Fruit fly (Drosophila melanogaster) whole organism, embryonic: ENCODE measurements around the gene dbo.
A peak's percentile ranks its signal among the peaks of the same experiment; 100 is the strongest.

Source experiments
- Bgb ChIP-seq: fragments of 200-800 bp; sonication (Bioruptor generic); IDR thresholded peaks from 2 replicates; pipeline ENCODE4 v1.3.6; 2022; ENCODE audit warnings: missing biosample characterization, missing genetic modification characterization; ENCODE audit not compliant: partially characterized antibody
- Bteb2 ChIP-seq: fragments of 200-800 bp; sonication (Bioruptor generic); optimal IDR thresholded peaks from 2 replicates; lab custom pipeline; 2016; ENCODE audit warnings: missing biosample characterization, missing genetic modification characterization
- CG1024 ChIP-seq: fragments of 200-800 bp; sonication (Bioruptor generic); IDR thresholded peaks from 2 replicates; pipeline ENCODE4 v1.3.6; 2022; ENCODE audit warnings: missing biosample characterization, missing genetic modification characterization
- CG10321 ChIP-seq: fragments of 200-800 bp; sonication (Bioruptor generic); IDR thresholded peaks from 2 replicates; pipeline ENCODE4 v1.3.6; 2022; ENCODE audit warnings: missing biosample characterization, missing genetic modification characterization
- CG10462 ChIP-seq: fragments of 200-800 bp; sonication (Bioruptor generic); optimal IDR thresholded peaks from 2 replicates; lab custom pipeline; 2016; ENCODE audit warnings: missing biosample characterization, missing genetic modification characterization
- CG10565 ChIP-seq: fragments of 200-800 bp; sonication (Bioruptor generic); optimal IDR thresholded peaks from 3 replicates; lab custom pipeline; 2016; ENCODE audit warnings: missing biosample characterization, mild to moderate bottlenecking, missing genetic modification characterization
- CG10979 ChIP-seq: fragments of 200-800 bp; sonication (Bioruptor generic); optimal IDR thresholded peaks from 2 replicates; lab custom pipeline; 2018; ENCODE audit warnings: missing biosample characterization, mild to moderate bottlenecking, missing genetic modification characterization, moderate library complexity
- CG12219 ChIP-seq: fragments of 200-800 bp; sonication (Bioruptor generic); optimal IDR thresholded peaks from 3 replicates; lab custom pipeline; 2018; ENCODE audit warnings: missing biosample characterization, mild to moderate bottlenecking, missing genetic modification characterization
- CG13894 ChIP-seq: fragments of 200-800 bp; sonication (Bioruptor generic); optimal IDR thresholded peaks from 3 replicates; lab custom pipeline; 2018; ENCODE audit warnings: missing biosample characterization, mild to moderate bottlenecking, missing genetic modification characterization, moderate library complexity
- CG14014 ChIP-seq: fragments of 200-800 bp; sonication (Bioruptor generic); IDR thresholded peaks from 2 replicates; pipeline ENCODE4 v1.3.6; 2022; ENCODE audit warnings: missing biosample characterization, missing genetic modification characterization
- CG15073 ChIP-seq: fragments of 200-800 bp; sonication (Bioruptor generic); optimal IDR thresholded peaks from 2 replicates; lab custom pipeline; 2016; ENCODE audit warnings: missing biosample characterization, missing genetic modification characterization
- CG18011 ChIP-seq: fragments of 200-800 bp; sonication (Bioruptor generic); optimal IDR thresholded peaks from 2 replicates; lab custom pipeline; 2017; ENCODE audit warnings: missing biosample characterization, missing genetic modification characterization, mild to moderate bottlenecking, moderate library complexity, missing genotype
- CG18476 ChIP-seq: fragments of 200-800 bp; sonication (Bioruptor generic); optimal IDR thresholded peaks from 2 replicates; lab custom pipeline; 2016; ENCODE audit warnings: missing biosample characterization, mild to moderate bottlenecking, missing genetic modification characterization
- CG2889 ChIP-seq: fragments of 200-800 bp; sonication (Bioruptor generic); IDR thresholded peaks from 3 replicates; pipeline ENCODE4 v1.3.6; 2022; ENCODE audit warnings: missing biosample characterization, missing genetic modification characterization
- CG30020 ChIP-seq: fragments of 200-800 bp; optimal IDR thresholded peaks from 2 replicates; lab custom pipeline; 2019; ENCODE audit warnings: missing biosample characterization, mild to moderate bottlenecking, missing genetic modification characterization, moderate library complexity
- CG31388 ChIP-seq: fragments of 200-800 bp; sonication (Bioruptor generic); optimal IDR thresholded peaks from 2 replicates; lab custom pipeline; 2016; ENCODE audit warnings: missing biosample characterization, missing genetic modification characterization
- CG3407 ChIP-seq: fragments of 200-800 bp; sonication (Bioruptor generic); optimal IDR thresholded peaks from 2 replicates; lab custom pipeline; 2018; ENCODE audit warnings: missing biosample characterization, mild to moderate bottlenecking, missing genetic modification characterization
- CG4617 ChIP-seq: fragments of 200-800 bp; sonication (Bioruptor generic); optimal IDR thresholded peaks from 3 replicates; lab custom pipeline; 2016; ENCODE audit warnings: missing biosample characterization, missing genetic modification characterization, borderline replicate concordance
- CG5180 ChIP-seq: fragments of 200-800 bp; sonication (Bioruptor generic); optimal IDR thresholded peaks from 3 replicates; lab custom pipeline; 2017; ENCODE audit warnings: missing biosample characterization, missing genetic modification characterization, mild to moderate bottlenecking, moderate library complexity, missing genetic modification reagents
- CG7745 ChIP-seq: fragments of 200-800 bp; sonication (Bioruptor generic); optimal IDR thresholded peaks from 2 replicates; lab custom pipeline; 2018; ENCODE audit warnings: missing biosample characterization, mild to moderate bottlenecking, missing genetic modification characterization, moderate library complexity
- CG7963 ChIP-seq: fragments of 200-800 bp; sonication (Bioruptor generic); IDR thresholded peaks from 3 replicates; pipeline ENCODE4 v1.3.6; 2022; ENCODE audit warnings: missing biosample characterization, missing genetic modification characterization; ENCODE audit not compliant: partially characterized antibody
- CG9437 ChIP-seq: fragments of 200-800 bp; sonication (Bioruptor generic); optimal IDR thresholded peaks from 2 replicates; lab custom pipeline; 2018; ENCODE audit warnings: missing biosample characterization, mild to moderate bottlenecking, missing genetic modification characterization
- CHES-1-like ChIP-seq: fragments of 200-800 bp; sonication (Bioruptor generic); optimal IDR thresholded peaks from 2 replicates; lab custom pipeline; 2016; ENCODE audit warnings: missing biosample characterization, missing genetic modification characterization
- CTCF ChIP-seq: fragments of 200-800 bp; sonication (Bioruptor generic); optimal IDR thresholded peaks from 2 replicates; lab custom pipeline; 2017; ENCODE audit warnings: missing biosample characterization, mild to moderate bottlenecking, missing genetic modification characterization, moderate library complexity
- Dbx ChIP-seq: fragments of 200-800 bp; sonication (Bioruptor generic); IDR thresholded peaks from 3 replicates; pipeline ENCODE4 v1.3.6; 2022; ENCODE audit warnings: missing biosample characterization, missing genetic modification characterization
- Dp ChIP-seq: fragments of 200-800 bp; sonication (Bioruptor generic); optimal IDR thresholded peaks from 2 replicates; lab custom pipeline; 2018; ENCODE audit warnings: missing biosample characterization, mild to moderate bottlenecking, missing genetic modification characterization, moderate library complexity
- Fer1 ChIP-seq: fragments of 200-800 bp; sonication (Bioruptor generic); optimal IDR thresholded peaks from 2 replicates; lab custom pipeline; 2017; ENCODE audit warnings: missing biosample characterization, mild to moderate bottlenecking, missing genetic modification characterization
- Hmr ChIP-seq: fragments of 200-800 bp; sonication (Bioruptor generic); optimal IDR thresholded peaks from 3 replicates; lab custom pipeline; 2017; ENCODE audit warnings: mild to moderate bottlenecking, missing biosample characterization, missing genetic modification reagents, missing genetic modification characterization
- Lim3 ChIP-seq: fragments of 200-800 bp; sonication (Bioruptor generic); IDR thresholded peaks from 2 replicates; pipeline ENCODE4 v1.3.6; 2022; ENCODE audit warnings: missing biosample characterization, missing genetic modification characterization
- MBD-R2 ChIP-seq: fragments of 200-800 bp; sonication (Bioruptor generic); IDR thresholded peaks from 2 replicates; pipeline ENCODE4 v1.3.6; 2022; ENCODE audit warnings: missing biosample characterization, missing genetic modification characterization
- NFAT ChIP-seq: fragments of 200-800 bp; sonication (Bioruptor generic); IDR thresholded peaks from 2 replicates; pipeline ENCODE4 v1.3.6; 2022; ENCODE audit warnings: missing biosample characterization, missing genetic modification characterization
- NfI ChIP-seq: fragments of 200-800 bp; sonication (Bioruptor generic); optimal IDR thresholded peaks from 3 replicates; lab custom pipeline; 2018; ENCODE audit warnings: missing biosample characterization, mild to moderate bottlenecking, missing genetic modification characterization, moderate library complexity
- TFAM ChIP-seq: fragments of 200-800 bp; sonication (Bioruptor generic); optimal IDR thresholded peaks from 2 replicates; lab custom pipeline; 2017; ENCODE audit warnings: missing biosample characterization, missing genetic modification characterization, inconsistent platforms
- corto ChIP-seq: fragments of 200-800 bp; sonication (Bioruptor generic); optimal IDR thresholded peaks from 2 replicates; lab custom pipeline; 2016; ENCODE audit warnings: missing biosample characterization, mild to moderate bottlenecking, missing genetic modification characterization, moderate library complexity
- dysf ChIP-seq: fragments of 200-800 bp; sonication (Bioruptor generic); IDR thresholded peaks from 3 replicates; pipeline ENCODE4 v1.3.6; 2022; ENCODE audit warnings: missing biosample characterization, missing genetic modification characterization
- ham ChIP-seq: fragments of 200-800 bp; sonication (Bioruptor generic); IDR thresholded peaks from 2 replicates; pipeline ENCODE4 v1.3.6; 2022; ENCODE audit warnings: missing biosample characterization, missing genetic modification characterization
- jing ChIP-seq: fragments of 200-800 bp; sonication (Bioruptor generic); optimal IDR thresholded peaks from 2 replicates; lab custom pipeline; 2018; ENCODE audit warnings: missing biosample characterization, mild to moderate bottlenecking, missing genetic modification characterization
- kah ChIP-seq: fragments of 200-800 bp; sonication (Bioruptor generic); optimal IDR thresholded peaks from 2 replicates; lab custom pipeline; 2018; ENCODE audit warnings: missing biosample characterization, mild to moderate bottlenecking, missing genetic modification characterization
- lilli ChIP-seq: fragments of 200-800 bp; sonication (Bioruptor generic); optimal IDR thresholded peaks from 3 replicates; lab custom pipeline; 2016; ENCODE audit warnings: missing biosample characterization, missing genetic modification characterization
- lola ChIP-seq, 3 experiments: fragments of >200 bp in 2 of 3; fragments of 200-800 bp in 1 of 3; sonication (Bioruptor generic) in 1 of 3; optimal IDR thresholded peaks; 2 replicates each; lab custom pipeline; 2017 to 2019; ENCODE audit warnings: missing biosample characterization in 3 of 3, missing genetic modification characterization in 3 of 3, mild to moderate bottlenecking in 1 of 3, moderate library complexity in 1 of 3
- pfk ChIP-seq: fragments of 200-800 bp; sonication (Bioruptor generic); optimal IDR thresholded peaks from 2 replicates; lab custom pipeline; 2018; ENCODE audit warnings: missing biosample characterization, mild to moderate bottlenecking, missing genetic modification characterization, moderate library complexity
- pho ChIP-seq: fragments of 200-800 bp; sonication (Bioruptor generic); optimal IDR thresholded peaks from 2 replicates; lab custom pipeline; 2016; ENCODE audit warnings: missing biosample characterization, missing genetic modification characterization
- pita ChIP-seq: fragments of 200-800 bp; sonication (Bioruptor generic); optimal IDR thresholded peaks from 2 replicates; lab custom pipeline; 2017; ENCODE audit warnings: missing biosample characterization, mild to moderate bottlenecking, missing genetic modification characterization
- pros ChIP-seq: fragments of 200-800 bp; sonication (Bioruptor generic); optimal IDR thresholded peaks from 3 replicates; lab custom pipeline; 2019; ENCODE audit warnings: missing biosample characterization, mild to moderate bottlenecking, missing genetic modification characterization, moderate library complexity
- schlank ChIP-seq: fragments of 200-800 bp; sonication (Bioruptor generic); optimal IDR thresholded peaks from 2 replicates; lab custom pipeline; 2018; ENCODE audit warnings: missing biosample characterization, mild to moderate bottlenecking, missing genetic modification characterization
- stwl ChIP-seq: fragments of 200-800 bp; sonication (Bioruptor generic); optimal IDR thresholded peaks from 3 replicates; lab custom pipeline; 2018; ENCODE audit warnings: missing biosample characterization, mild to moderate bottlenecking, missing genetic modification characterization, moderate library complexity
- tll ChIP-seq, 2 experiments: fragments of 200-800 bp in 1 of 2; fragments of >200 bp in 1 of 2; sonication (Bioruptor generic) in 1 of 2; optimal IDR thresholded peaks; 2 replicates each; lab custom pipeline; 2017 to 2019; ENCODE audit warnings: missing biosample characterization in 2 of 2, missing genetic modification characterization in 2 of 2, mild to moderate bottlenecking in 1 of 2, moderate library complexity in 1 of 2
- twi ChIP-seq: fragments of 200-800 bp; optimal IDR thresholded peaks from 2 replicates; lab custom pipeline; 2019; ENCODE audit warnings: missing biosample characterization, mild to moderate bottlenecking, missing genetic modification characterization, moderate library complexity
- zfh2 ChIP-seq: fragments of 200-800 bp; sonication (Bioruptor generic); optimal IDR thresholded peaks from 2 replicates; lab custom pipeline; 2016; ENCODE audit warnings: missing biosample characterization, missing genetic modification characterization

Gene dbo

DNA sequence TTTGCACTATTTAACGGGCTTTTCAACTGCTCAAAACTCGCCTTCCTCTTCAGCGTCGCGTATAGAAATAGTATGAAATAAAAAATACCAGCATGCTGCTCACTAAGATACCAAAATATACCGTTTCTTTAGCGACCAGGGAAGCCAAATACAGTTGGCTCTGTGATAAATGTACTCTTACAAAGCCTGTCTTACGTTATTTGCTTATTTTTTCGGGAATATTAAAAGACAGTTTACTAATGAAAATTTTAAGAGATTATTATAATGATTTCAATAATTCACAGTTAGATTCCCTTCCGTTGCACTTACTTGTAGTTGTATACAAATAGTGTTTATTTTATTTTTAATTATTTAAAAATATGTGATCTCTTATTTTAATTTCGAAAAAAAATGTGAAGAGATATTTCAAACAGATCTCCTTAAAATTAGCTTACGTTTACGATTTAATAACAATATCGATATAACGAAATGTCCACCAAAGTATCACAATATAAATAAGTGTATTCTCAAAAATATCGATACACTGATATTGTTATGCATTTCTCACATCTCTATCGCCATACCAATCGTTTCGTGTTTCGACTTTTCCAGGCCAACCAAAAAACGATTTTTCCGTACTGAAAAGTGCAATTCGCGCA lies at the start of gene dbo, which contains the start of gene DCP2 (continued):
- TF ChIP-seq CG7745 (no peak), twi (tag; lab: Kevin White, UChicago) (peak; percentile 37), NFAT (GFP tag; lab: Robert Waterston, UW) (peak; percentile 87), schlank (tag; lab: Kevin White, UChicago) (peak; percentile 35), CG3407 (GFP tag; lab: Kevin White, UChicago) (no peak), CG2889 (no peak), TFAM (GFP tag; lab: Kevin White, UChicago) (no peak), CG7963 (GFP tag; lab: Robert Waterston, UW) (peak; percentile 77), pho (GFP tag; lab: Kevin White, UChicago) (peak; percentile 16), CG5180 (GFP tag; lab: Kevin White, UChicago) (peak; percentile 15), CG18011 (GFP tag; lab: Kevin White, UChicago) (peak; percentile 43), CG18476 (GFP tag; lab: Kevin White, UChicago) (peak; percentile 43), CG1024 (0 out of 2 replicates have a peak, but pooled peaks have one; percentile 0), zfh2 (peak; percentile 74), CG10565 (GFP tag; lab: Kevin White, UChicago) (no peak), pfk (GFP tag; lab: Kevin White, UChicago) (peak; percentile 19), kah (GFP tag; lab: Kevin White, UChicago) (no peak), CG14014 (GFP tag; lab: Robert Waterston, UW) (peak; percentile 70), CTCF (peak; percentile 32), lilli (GFP tag; lab: Kevin White, UChicago) (peak; percentile 69), ham (GFP tag; lab: Robert Waterston, UW) (no peak), pros (GFP tag; lab: Kevin White, UChicago) (no peak), CHES-1-like (GFP tag; lab: Kevin White, UChicago) (no peak), corto (peak; percentile 8), Lim3 (GFP tag; lab: Robert Waterston, UW) (no peak), Hmr (GFP tag; lab: Kevin White, UChicago) (peak; percentile 54), CG9437 (peak; percentile 99), CG15073 (GFP tag; lab: Kevin White, UChicago) (peak; percentile 0), Fer1 (peak; percentile 36), Dp (GFP tag; lab: Kevin White, UChicago) (no peak), Bteb2 (peak; percentile 4), CG31388 (GFP tag; lab: Kevin White, UChicago) (peak; percentile 51), dysf (GFP tag; lab: Robert Waterston, UW) (peak; percentile 75; the same call in 2 of the 3 replicates), CG10979 (tag; lab: Kevin White, UChicago) (no peak), jing (no peak), CG12219 (no peak), CG4617 (GFP tag; lab: Kevin White, UChicago) (no peak), NfI (GFP tag; lab: Kevin White, UChicago) (peak; percentile 77), pita (GFP tag; lab: Kevin White, UChicago) (no peak), CG30020 (peak; percentile 69), MBD-R2 (GFP tag; lab: Robert Waterston, UW) (peak; percentile 20; the same call in 1 of the 2 replicates), Dbx (peak; percentile 47; the same call in 1 of the 3 replicates), lola (GFP tag; optimal IDR thresholded peaks at IDR 0.05; lab: Kevin White, UChicago) (peak in 1 of 3 experiments; percentile 49), Bgb (GFP tag; lab: Robert Waterston, UW) (peak; percentile 86), CG10321 (GFP tag; lab: Robert Waterston, UW) (peak; percentile 29; the same call in 1 of the 2 replicates), CG13894 (peak; percentile 69), tll (GFP tag; optimal IDR thresholded peaks at IDR 0.05; lab: Kevin White, UChicago) (no peak), CG10462 (no peak), stwl (tag; lab: Kevin White, UChicago) (peak; percentile 27)
